Fruit fly (Drosophila melanogaster) whole organism, wandering third instar larva: ENCODE measurements around the gene CG14864.

Experiments used
- Abd-B ChIP-seq: fragments of >200 bp; optimal IDR thresholded peaks from 2 replicates; lab custom pipeline; 2017; ENCODE audit warnings: missing biosample characterization, missing genetic modification characterization
- Dfd ChIP-seq: fragments of >200 bp; optimal IDR thresholded peaks from 2 replicates; lab custom pipeline; 2017; ENCODE audit warnings: missing biosample characterization, missing genetic modification characterization
- HLH106 ChIP-seq: fragments of 200-800 bp; optimal IDR thresholded peaks from 3 replicates; lab custom pipeline; 2019; ENCODE audit warnings: missing biosample characterization, mild to moderate bottlenecking, missing genetic modification characterization, moderate library complexity
- Jra ChIP-seq: sonication (Bioruptor generic); optimal IDR thresholded peaks from 2 replicates; lab custom pipeline; 2016; ENCODE audit warnings: missing biosample characterization, missing genetic modification characterization
- OdsH ChIP-seq: fragments of 200-800 bp; sonication (Bioruptor generic); optimal IDR thresholded peaks from 2 replicates; lab custom pipeline; 2016; ENCODE audit warnings: missing biosample characterization, mild to moderate bottlenecking, missing genetic modification characterization
- br ChIP-seq: fragments of 200-800 bp; sonication (Bioruptor generic); optimal IDR thresholded peaks from 2 replicates; lab custom pipeline; 2016; ENCODE audit warnings: missing biosample characterization, missing genetic modification characterization
- h ChIP-seq: fragments of 200-800 bp; sonication (Bioruptor generic); optimal IDR thresholded peaks from 3 replicates; lab custom pipeline; 2016; ENCODE audit warnings: missing biosample characterization, mild to moderate bottlenecking, missing genetic modification characterization
- jim ChIP-seq: fragments of 175-275, 200-325 bp; sonication (Bioruptor generic); optimal IDR thresholded peaks from 2 replicates; lab custom pipeline; 2016; ENCODE audit warnings: missing biosample characterization, mild to moderate bottlenecking, missing genetic modification characterization
- pan ChIP-seq: fragments of >200 bp; optimal IDR thresholded peaks from 2 replicates; lab custom pipeline; 2017
- psq ChIP-seq: fragments of 200-800 bp; sonication (Bioruptor generic); optimal IDR thresholded peaks from 3 replicates; lab custom pipeline; 2017; ENCODE audit warnings: missing biosample characterization, mild to moderate bottlenecking, missing genetic modification characterization, moderate library complexity
- tai ChIP-seq: sonication (Bioruptor generic); optimal IDR thresholded peaks from 2 replicates; lab custom pipeline; 2016; ENCODE audit warnings: missing biosample characterization, missing genetic modification characterization

DNA sequence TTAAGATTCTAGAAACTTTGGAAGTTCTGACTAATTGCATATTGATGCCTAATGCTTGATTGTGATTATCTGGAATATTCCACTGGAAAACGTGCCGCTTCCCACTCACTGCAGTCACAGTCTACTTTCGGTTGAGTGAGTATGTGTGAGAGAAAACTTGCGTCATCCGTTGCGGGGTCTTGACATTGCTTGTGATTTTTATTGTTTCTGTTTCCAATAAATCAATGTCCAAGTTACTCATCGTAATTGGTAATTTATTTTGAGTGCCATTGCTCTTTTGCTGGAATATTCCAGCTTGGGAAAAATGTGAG is 25.3 kb downstream of the CG14864 start:
- no peak for TF ChIP-seq HLH106 (tag; lab: Kevin White, UChicago)
- no peak for TF ChIP-seq h
- TF ChIP-seq pan (lab: Kevin White, UChicago) = no peak
- TF ChIP-seq psq (GFP tag; lab: Kevin White, UChicago) = no peak
- TF ChIP-seq jim (GFP tag; lab: Kevin White, UChicago) = no peak
- no peak for TF ChIP-seq br
- TF ChIP-seq tai = no peak
- TF ChIP-seq Abd-B (GFP tag; lab: Kevin White, UChicago) = no peak
- TF ChIP-seq OdsH (GFP tag; lab: Kevin White, UChicago) = no peak
- TF ChIP-seq Jra = no peak
- TF ChIP-seq Dfd (GFP tag; lab: Kevin White, UChicago) = no peak
